Worm (Caenorhabditis elegans): Measurements from ENCODE around the gene ZK930.7.

ZK930.7 gene

ce11 chrII:11925203-11925602 lies 10.8 kb downstream of the ZK930.7 start:
- no peak for TF ChIP-seq pha-4 (GFP tag; IDR thresholded peaks at IDR 0.05)
- TF ChIP-seq pha-4 (tag; optimal IDR thresholded peaks at IDR 0.05) = peak; percentile 27
- peak in 1 of 2 experiments; percentile 12 for TF ChIP-seq unc-62 (GFP tag; optimal IDR thresholded peaks at IDR 0.05 in 1 of 2)
- no peak for TF ChIP-seq unc-62 (tag; optimal IDR thresholded peaks at IDR 0.05)
- no peak for TF ChIP-seq F44E2.7 (GFP tag; IDR thresholded peaks at IDR 0.05)
- peak; percentile 87 for TF ChIP-seq aha-1 (tag)

- TF ChIP-seq R02D3.7 (tag; optimal IDR thresholded peaks at IDR 0.05) = no peak
- TF ChIP-seq nhr-25 (tag; optimal IDR thresholded peaks at IDR 0.05; ENCODE audit: borderline replicate concordance, insufficient read depth) = peak; percentile 33
- TF ChIP-seq T26A8.4 (GFP tag; IDR thresholded peaks at IDR 0.05) = no peak
- TF ChIP-seq madf-9 (GFP tag; conservative IDR thresholded peaks at IDR 0.05) = no peak
- TF ChIP-seq hif-1 (tag; optimal IDR thresholded peaks at IDR 0.05) = no peak
- TF ChIP-seq sdz-12 (GFP tag; optimal IDR thresholded peaks at IDR 0.05) = no peak
- TF ChIP-seq lsy-2 (tag; optimal IDR thresholded peaks at IDR 0.05) = peak in 1 of 2 experiments; percentile 85
Measured at ce11 chrII:11926501-11926900, 12.1 kb downstream of the ZK930.7 start.

- TF ChIP-seq egl-43 (GFP tag; IDR thresholded peaks at IDR 0.05) (no peak), nhr-25 (tag; optimal IDR thresholded peaks at IDR 0.05; ENCODE audit: borderline replicate concordance, insufficient read depth) (peak; percentile 93), set-16 (GFP tag; IDR thresholded peaks at IDR 0.05) (peak; percentile 13; the same call in 1 of the 2 replicates), ZK337.2 (GFP tag; IDR thresholded peaks at IDR 0.05) (no peak), F44E2.7 (GFP tag; IDR thresholded peaks at IDR 0.05) (no peak), dmd-6 (GFP tag; IDR thresholded peaks at IDR 0.05) (0 out of 2 replicates have a peak, but pooled peaks have one; percentile 12), lsy-2 (tag; optimal IDR thresholded peaks at IDR 0.05) (peak in 1 of 2 experiments; percentile 13), F49E8.2 (tag; optimal IDR thresholded peaks at IDR 0.05; ENCODE audit: borderline replicate concordance) (no peak), mxl-3 (GFP tag; optimal IDR thresholded peaks at IDR 0.05) (peak; percentile 76), nhr-77 (tag; optimal IDR thresholded peaks at IDR 0.05) (no peak), nhr-111 (GFP tag; optimal IDR thresholded peaks at IDR 0.05) (no peak), madf-9 (GFP tag; conservative IDR thresholded peaks at IDR 0.05) (no peak), ztf-7 (tag; optimal IDR thresholded peaks at IDR 0.05) (no peak), saeg-2 (GFP tag; IDR thresholded peaks at IDR 0.05) (no peak), ctbp-1 (GFP tag; IDR thresholded peaks at IDR 0.05) (no peak), D1046.2 (GFP tag; IDR thresholded peaks at IDR 0.05) (no peak), duxl-1 (tag; optimal IDR thresholded peaks at IDR 0.05; ENCODE audit: poor library complexity) (no peak), pqm-1 (tag; optimal IDR thresholded peaks at IDR 0.05) (no peak), php-3 (GFP tag; IDR thresholded peaks at IDR 0.05) (no peak), tra-1 (GFP tag; IDR thresholded peaks at IDR 0.05) (no peak), nhr-28 (tag; optimal IDR thresholded peaks at IDR 0.05) (peak; percentile 59), lin-39 (tag; optimal IDR thresholded peaks at IDR 0.05) (no peak), aha-1 (tag) (no peak), attf-4 (tag; optimal IDR thresholded peaks at IDR 0.05) (no peak), mxl-2 (GFP tag; conservative IDR thresholded peaks at IDR 0.05) (no peak), T20F7.1 (GFP tag; optimal IDR thresholded peaks at IDR 0.05) (no peak), nhr-237 (tag; optimal IDR thresholded peaks at IDR 0.05) (no peak), ama-1 (optimal IDR thresholded peaks at IDR 0.05) (no peak), ceh-28 (tag; optimal IDR thresholded peaks at IDR 0.05) (no peak), fos-1 (tag; optimal IDR thresholded peaks at IDR 0.05) (no peak), Y48G9A.11 (GFP tag; IDR thresholded peaks at IDR 0.05) (no peak), lim-7 (GFP tag; IDR thresholded peaks at IDR 0.05) (no peak), nhr-10 (tag; optimal IDR thresholded peaks at IDR 0.05) (no peak), aly-2 (tag; optimal IDR thresholded peaks at IDR 0.05) (no peak), ceh-62 (tag; optimal IDR thresholded peaks at IDR 0.05) (no peak), unc-130 (GFP tag; optimal IDR thresholded peaks at IDR 0.05) (no peak), ceh-32 (tag; optimal IDR thresholded peaks at IDR 0.05; ENCODE audit: poor library complexity) (no peak), hif-1 (tag; optimal IDR thresholded peaks at IDR 0.05) (no peak), mes-2 (tag; optimal IDR thresholded peaks at IDR 0.05; ENCODE audit: poor library complexity, severe bottlenecking) (no peak), F26F4.8 (GFP tag; conservative IDR thresholded peaks at IDR 0.05) (no peak), mdl-1 (tag; optimal IDR thresholded peaks at IDR 0.05) (peak in 1 of 2 experiments; percentile 41)
Measured at ce11 chrII:11928752-11929151, 14.3 kb downstream of the ZK930.7 start.

Data from whole organism, L4 larva.